Fruit fly (Drosophila melanogaster): Measurements from ENCODE around the gene Sfp96F.

Sfp96F gene

DNA sequence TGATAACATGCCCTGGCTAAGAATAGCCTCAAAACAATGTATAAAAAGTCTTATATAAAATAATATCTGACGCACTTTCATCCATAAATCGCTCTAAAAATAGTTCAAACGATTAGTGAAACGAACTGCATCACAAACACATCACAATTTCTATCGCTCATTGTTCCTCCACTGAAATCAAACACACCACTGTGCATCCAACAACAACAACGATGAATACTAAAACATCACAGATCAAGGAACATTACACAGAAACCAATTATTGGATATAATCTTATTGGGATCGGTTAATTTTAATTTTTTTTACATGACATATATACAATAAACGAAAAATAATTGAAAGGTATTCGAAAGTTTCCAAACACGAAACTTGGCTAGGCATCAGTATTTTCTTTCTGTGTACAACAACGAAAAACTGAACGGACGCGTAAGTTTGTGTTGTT is 49.3 kb upstream of the Sfp96F start (continued):
- TF ChIP-seq insv (GFP tag; optimal IDR thresholded peaks at IDR 0.05), result no peak
- TF ChIP-seq h (optimal IDR thresholded peaks at IDR 0.05), result no peak
- TF ChIP-seq Scr (GFP tag; IDR thresholded peaks at IDR 0.05; ENCODE audit: partially characterized antibody), result no peak
- TF ChIP-seq CG13775 (GFP tag; optimal IDR thresholded peaks at IDR 0.05), result peak; percentile 66
- TF ChIP-seq dm (GFP tag; optimal IDR thresholded peaks at IDR 0.05), result peak; percentile 40
- TF ChIP-seq ato (GFP tag; IDR thresholded peaks at IDR 0.05; ENCODE audit: partially characterized antibody), result no peak
- no peak for TF ChIP-seq Sin3A (optimal IDR thresholded peaks at IDR 0.05)
- no peak for TF ChIP-seq Bdp1 (GFP tag; optimal IDR thresholded peaks at IDR 0.05)
- TF ChIP-seq dmrt99B (tag; optimal IDR thresholded peaks at IDR 0.05), result peak; percentile 90
- peak; percentile 37 for TF ChIP-seq odd (GFP tag; optimal IDR thresholded peaks at IDR 0.05)
- TF ChIP-seq emc (GFP tag; optimal IDR thresholded peaks at IDR 0.05), result peak; percentile 3
- peak; percentile 84 for TF ChIP-seq Oli (tag; optimal IDR thresholded peaks at IDR 0.05)
- 0 out of 2 replicates have a peak, but pooled peaks have one; percentile 35 for TF ChIP-seq cas (GFP tag; IDR thresholded peaks at IDR 0.05)
- peak; percentile 22 for TF ChIP-seq CG18011 (GFP tag; optimal IDR thresholded peaks at IDR 0.05)
- TF ChIP-seq CG13296 (GFP tag; optimal IDR thresholded peaks at IDR 0.05), result peak; percentile 62
- TF ChIP-seq Taf1 (GFP tag; IDR thresholded peaks at IDR 0.05), result peak; percentile 49
- TF ChIP-seq CG7372 (GFP tag; IDR thresholded peaks at IDR 0.05), result peak; percentile 45
- peak; percentile 72; the same call in 1 of the 2 replicates for TF ChIP-seq CG11247 (GFP tag; IDR thresholded peaks at IDR 0.05)
- TF ChIP-seq CG14965 (GFP tag; optimal IDR thresholded peaks at IDR 0.05; ENCODE audit: borderline replicate concordance), result no peak
- TF ChIP-seq CG11560 (tag; IDR thresholded peaks at IDR 0.05), result no peak
- TF ChIP-seq D19A (tag; optimal IDR thresholded peaks at IDR 0.05), result peak; percentile 77
- 0 out of 3 replicates have a peak, but pooled peaks have one; percentile 61 for TF ChIP-seq CG2199 (GFP tag; IDR thresholded peaks at IDR 0.05)
- no peak for TF ChIP-seq CG10543 (GFP tag; optimal IDR thresholded peaks at IDR 0.05)
- TF ChIP-seq CG10654 (GFP tag; optimal IDR thresholded peaks at IDR 0.05), result peak; percentile 65
- no peak for TF ChIP-seq HLHmδ (GFP tag; optimal IDR thresholded peaks at IDR 0.05)
- TF ChIP-seq CG16815 (GFP tag; optimal IDR thresholded peaks at IDR 0.05), result peak; percentile 28
- no peak for TF ChIP-seq CG12299 (tag; optimal IDR thresholded peaks at IDR 0.05)
- TF ChIP-seq wor (GFP tag; IDR thresholded peaks at IDR 0.05), result peak; percentile 74; the same call in 1 of the 2 replicates
- TF ChIP-seq pita (GFP tag; optimal IDR thresholded peaks at IDR 0.05), result no peak
- TF ChIP-seq Xbp1 (GFP tag; optimal IDR thresholded peaks at IDR 0.05), result peak; percentile 84
- TF ChIP-seq pnt (GFP tag; optimal IDR thresholded peaks at IDR 0.05), result peak; percentile 15
- TF ChIP-seq Deaf1 (tag; optimal IDR thresholded peaks at IDR 0.05), result peak; percentile 50
- TF ChIP-seq sens-2 (GFP tag; IDR thresholded peaks at IDR 0.05), result peak; percentile 61
- TF ChIP-seq maf-S (GFP tag; optimal IDR thresholded peaks at IDR 0.05), result no peak
- no peak for TF ChIP-seq BEAF-32 (GFP tag; optimal IDR thresholded peaks at IDR 0.05)
- no peak for TF ChIP-seq CG1832 (GFP tag; optimal IDR thresholded peaks at IDR 0.05)
- peak; percentile 86 for TF ChIP-seq phol (tag; optimal IDR thresholded peaks at IDR 0.05)
- peak; percentile 67 for TF ChIP-seq CG8944 (GFP tag; optimal IDR thresholded peaks at IDR 0.05)
- TF ChIP-seq MESR4 (GFP tag; optimal IDR thresholded peaks at IDR 0.05), result peak; percentile 18
- TF ChIP-seq chinmo (GFP tag; IDR thresholded peaks at IDR 0.05; ENCODE audit: partially characterized antibody), result no peak
- TF ChIP-seq ham (GFP tag; IDR thresholded peaks at IDR 0.05), result no peak
- no peak for TF ChIP-seq dan (GFP tag; IDR thresholded peaks at IDR 0.05)
- no peak for TF ChIP-seq CG2129 (GFP tag; IDR thresholded peaks at IDR 0.05; ENCODE audit: partially characterized antibody)
- peak; percentile 21 for TF ChIP-seq CG2116 (GFP tag; optimal IDR thresholded peaks at IDR 0.05)
- TF ChIP-seq CG16863 (GFP tag; optimal IDR thresholded peaks at IDR 0.05), result peak; percentile 63
- TF ChIP-seq oc (tag; optimal IDR thresholded peaks at IDR 0.05), result peak; percentile 78
- peak; percentile 74 for TF ChIP-seq CG14710 (tag; optimal IDR thresholded peaks at IDR 0.05)
- no peak for TF ChIP-seq pfk (GFP tag; optimal IDR thresholded peaks at IDR 0.05)
- TF ChIP-seq gfzf (GFP tag; optimal IDR thresholded peaks at IDR 0.05), result no peak
- no peak for TF ChIP-seq CG42726 (GFP tag; IDR thresholded peaks at IDR 0.05; ENCODE audit: partially characterized antibody)

Data from whole organism, embryonic.